Comparison of ENCODE assay signal across 1 fruit fly cellular context in the genomic region with DNA sequence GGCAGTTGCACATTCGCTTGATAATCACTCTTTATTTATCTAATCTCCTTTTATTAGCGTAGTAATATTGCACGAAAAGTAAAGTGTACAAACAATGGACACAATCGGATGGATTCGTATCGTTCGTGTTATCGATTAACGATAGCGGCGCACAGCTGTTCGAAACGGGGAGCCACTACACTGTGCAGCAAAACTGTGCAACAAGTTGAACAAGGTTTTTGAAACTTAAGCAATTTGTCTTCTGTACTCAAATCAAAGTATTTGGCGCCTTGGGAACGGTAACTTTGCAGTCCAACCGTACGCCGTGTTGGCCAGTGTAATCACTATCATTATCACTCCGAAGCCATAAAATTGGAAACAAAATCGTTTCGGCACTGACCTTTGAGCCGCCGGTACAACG.
TF ChIP-seq lines count a peak whose summit lies in the region.

Gene Tsp3A (minus strand): TSS at position 88 of the 400 bp plus-strand sequence.
Gene Seipin (plus strand): TSS at position 149 of the 400 bp plus-strand sequence.

TF ChIP-seq in whole organism, embryonic, 481 proteins besides CTCF, POLR2A, EP300 and RAD21 (continued from another document and continues in another):
- TF ChIP-seq CG15514 (GFP tag; optimal IDR thresholded peaks at IDR 0.05; lab: Kevin White, UChicago) (peak; percentile 87), H2.0 (GFP tag; IDR thresholded peaks at IDR 0.05; lab: Robert Waterston, UW) (peak; percentile 86), CoRest (tag; optimal IDR thresholded peaks at IDR 0.05; lab: Kevin White, UChicago) (peak; percentile 82), Ets65A (GFP tag; lab: Kevin White, UChicago) (peak; percentile 89), CG7839 (tag; optimal IDR thresholded peaks at IDR 0.05; lab: Kevin White, UChicago) (no peak), CG6689 (GFP tag; IDR thresholded peaks at IDR 0.05; lab: Robert Waterston, UW) (peak; percentile 87), fd64A (GFP tag; optimal IDR thresholded peaks at IDR 0.05; lab: Kevin White, UChicago) (peak; percentile 32), Hr39 (optimal IDR thresholded peaks at IDR 0.05; lab: Kevin White, UChicago) (no peak), Lhr (GFP tag; optimal IDR thresholded peaks at IDR 0.05; lab: Kevin White, UChicago) (peak; percentile 37), CG7963 (GFP tag; IDR thresholded peaks at IDR 0.05; lab: Robert Waterston, UW; ENCODE audit: partially characterized antibody) (peak; percentile 43; the same call in 2 of the 3 replicates), CG1233 (GFP tag; optimal IDR thresholded peaks at IDR 0.05; lab: Kevin White, UChicago) (peak; percentile 83), PHDP (tag; optimal IDR thresholded peaks at IDR 0.05; lab: Kevin White, UChicago) (peak; percentile 83), CG11504 (tag; optimal IDR thresholded peaks at IDR 0.05; lab: Kevin White, UChicago) (no peak), CG2202 (tag; optimal IDR thresholded peaks at IDR 0.05; lab: Kevin White, UChicago) (peak; percentile 0), Drgx (GFP tag; IDR thresholded peaks at IDR 0.05; lab: Robert Waterston, UW) (peak; percentile 86), Dad (GFP tag; optimal IDR thresholded peaks at IDR 0.05; lab: Kevin White, UChicago) (peak; percentile 65), stwl (tag; optimal IDR thresholded peaks at IDR 0.05; lab: Kevin White, UChicago) (peak; percentile 28), nau (GFP tag; optimal IDR thresholded peaks at IDR 0.05; lab: Kevin White, UChicago) (no peak), CG4424 (GFP tag; optimal IDR thresholded peaks at IDR 0.05; lab: Kevin White, UChicago) (peak; percentile 81), gt (GFP tag; IDR thresholded peaks at IDR 0.05; lab: Robert Waterston, UW) (peak; percentile 53; the same call in 1 of the 2 replicates), CG9437 (GFP tag; optimal IDR thresholded peaks at IDR 0.05; lab: Kevin White, UChicago) (peak; percentile 52), Fer3 (tag; optimal IDR thresholded peaks at IDR 0.05; lab: Kevin White, UChicago) (peak; percentile 90), CG7372 (GFP tag; IDR thresholded peaks at IDR 0.05; lab: Robert Waterston, UW) (peak; percentile 87), CG31441 (GFP tag; IDR thresholded peaks at IDR 0.05; lab: Robert Waterston, UW) (no peak; the same call in 1 of the 2 replicates), Nf-YA (GFP tag; IDR thresholded peaks at IDR 0.05; lab: Robert Waterston, UW) (peak; percentile 67), btn (GFP tag; optimal IDR thresholded peaks at IDR 0.05; lab: Kevin White, UChicago) (peak; percentile 58), CG13894 (tag; optimal IDR thresholded peaks at IDR 0.05; lab: Kevin White, UChicago) (peak; percentile 81), CG4707 (GFP tag; optimal IDR thresholded peaks at IDR 0.05; lab: Kevin White, UChicago) (peak; percentile 39), CG6683 (GFP tag; optimal IDR thresholded peaks at IDR 0.05; lab: Kevin White, UChicago) (peak; percentile 71), rib (GFP tag; IDR thresholded peaks at IDR 0.05; lab: Robert Waterston, UW) (peak; percentile 86), B-H1 (GFP tag; IDR thresholded peaks at IDR 0.05; lab: Robert Waterston, UW) (peak; percentile 77), dan (GFP tag; IDR thresholded peaks at IDR 0.05; lab: Robert Waterston, UW) (peak; percentile 38; the same call in 1 of the 2 replicates), Taf1 (GFP tag; IDR thresholded peaks at IDR 0.05; lab: Robert Waterston, UW) (peak; percentile 83), CG3847 (GFP tag; IDR thresholded peaks at IDR 0.05; lab: Robert Waterston, UW) (peak; percentile 78), Adf1 (GFP tag; IDR thresholded peaks at IDR 0.05; lab: Robert Waterston, UW) (peak; percentile 68), CG12391 (tag; optimal IDR thresholded peaks at IDR 0.05; lab: Kevin White, UChicago) (peak; percentile 77), CG34376 (GFP tag; optimal IDR thresholded peaks at IDR 0.05; lab: Kevin White, UChicago) (peak; percentile 98), Xbp1 (GFP tag; optimal IDR thresholded peaks at IDR 0.05; lab: Kevin White, UChicago) (peak; percentile 79), pnt (GFP tag; optimal IDR thresholded peaks at IDR 0.05; lab: Kevin White, UChicago) (peak; percentile 57), zen (tag; optimal IDR thresholded peaks at IDR 0.05; lab: Kevin White, UChicago) (peak; percentile 38), Spps (tag; optimal IDR thresholded peaks at IDR 0.05; lab: Kevin White, UChicago) (no peak), CG7786 (GFP tag; optimal IDR thresholded peaks at IDR 0.05; lab: Kevin White, UChicago) (peak; percentile 85), stc (GFP tag; IDR thresholded peaks at IDR 0.05; lab: Robert Waterston, UW) (peak; percentile 93), CG31365 (tag; optimal IDR thresholded peaks at IDR 0.05; lab: Kevin White, UChicago) (peak; percentile 80), CG17802 (tag; optimal IDR thresholded peaks at IDR 0.05; lab: Kevin White, UChicago) (peak; percentile 54), sima (GFP tag; optimal IDR thresholded peaks at IDR 0.05; lab: Kevin White, UChicago) (no peak), Vsx1 (GFP tag; optimal IDR thresholded peaks at IDR 0.05; lab: Kevin White, UChicago) (no peak), CG12155 (GFP tag; optimal IDR thresholded peaks at IDR 0.05; lab: Kevin White, UChicago) (peak; percentile 74), GATAe (GFP tag; conservative IDR thresholded peaks at IDR 0.05; lab: Robert Waterston, UW) (peak; percentile 80), Ets97D (GFP tag; optimal IDR thresholded peaks at IDR 0.05; lab: Kevin White, UChicago) (peak; percentile 58), CG5180 (GFP tag; optimal IDR thresholded peaks at IDR 0.05; lab: Kevin White, UChicago) (no peak), cad (GFP tag; optimal IDR thresholded peaks at IDR 0.05; lab: Kevin White, UChicago) (no peak), CG10321 (GFP tag; IDR thresholded peaks at IDR 0.05; lab: Robert Waterston, UW) (peak; percentile 62; the same call in 1 of the 2 replicates), aop (GFP tag; IDR thresholded peaks at IDR 0.05; lab: Robert Waterston, UW) (no peak; the same call in 1 of the 2 replicates), CG1832 (GFP tag; optimal IDR thresholded peaks at IDR 0.05; lab: Kevin White, UChicago) (no peak), tap (tag; optimal IDR thresholded peaks at IDR 0.05; lab: Kevin White, UChicago) (no peak), CG17568 (GFP tag; optimal IDR thresholded peaks at IDR 0.05; lab: Kevin White, UChicago) (no peak), Dbx (GFP tag; IDR thresholded peaks at IDR 0.05; lab: Robert Waterston, UW) (peak; percentile 86), Tbp (GFP tag; optimal IDR thresholded peaks at IDR 0.05; lab: Kevin White, UChicago) (no peak), Bdp1 (GFP tag; optimal IDR thresholded peaks at IDR 0.05; lab: Kevin White, UChicago) (peak; percentile 47), schlank (tag; optimal IDR thresholded peaks at IDR 0.05; lab: Kevin White, UChicago) (peak; percentile 87), ro (GFP tag; IDR thresholded peaks at IDR 0.05; lab: Robert Waterston, UW) (peak; percentile 6; the same call in 1 of the 2 replicates), CG30403 (GFP tag; optimal IDR thresholded peaks at IDR 0.05; lab: Kevin White, UChicago) (peak; percentile 79), CG14667 (GFP tag; IDR thresholded peaks at IDR 0.05; lab: Robert Waterston, UW) (peak; percentile 76), Asciz (GFP tag; optimal IDR thresholded peaks at IDR 0.05; lab: Kevin White, UChicago) (no peak), CG6654 (GFP tag; optimal IDR thresholded peaks at IDR 0.05; lab: Kevin White, UChicago) (peak; percentile 42), crp (GFP tag; optimal IDR thresholded peaks at IDR 0.05; lab: Kevin White, UChicago) (peak; percentile 38 to 87), pb (GFP tag; optimal IDR thresholded peaks at IDR 0.05; lab: Kevin White, UChicago) (peak; percentile 80), CG10366 (GFP tag; IDR thresholded peaks at IDR 0.05; lab: Robert Waterston, UW) (peak; percentile 86), nom (GFP tag; optimal IDR thresholded peaks at IDR 0.05; lab: Kevin White, UChicago) (peak; percentile 94), twi (tag; optimal IDR thresholded peaks at IDR 0.05; lab: Kevin White, UChicago) (peak; percentile 37), CG16863 (GFP tag; optimal IDR thresholded peaks at IDR 0.05; lab: Kevin White, UChicago) (peak; percentile 66), ase (GFP tag; IDR thresholded peaks at IDR 0.05; lab: Robert Waterston, UW) (peak; percentile 88), CG13775 (GFP tag; optimal IDR thresholded peaks at IDR 0.05; lab: Kevin White, UChicago) (peak; percentile 72), CG12942 (GFP tag; optimal IDR thresholded peaks at IDR 0.05; lab: Kevin White, UChicago) (peak; percentile 73), odd (GFP tag; optimal IDR thresholded peaks at IDR 0.05; lab: Kevin White, UChicago) (no peak), gfzf (GFP tag; optimal IDR thresholded peaks at IDR 0.05; lab: Kevin White, UChicago) (peak; percentile 27), CG1602 (GFP tag; optimal IDR thresholded peaks at IDR 0.05; lab: Kevin White, UChicago) (peak; percentile 65), CG10431 (GFP tag; optimal IDR thresholded peaks at IDR 0.05; lab: Kevin White, UChicago) (peak; percentile 5), ken (GFP tag; IDR thresholded peaks at IDR 0.05; lab: Robert Waterston, UW) (peak; percentile 82; the same call in 2 of the 3 replicates), CG8290 (GFP tag; optimal IDR thresholded peaks at IDR 0.05; lab: Kevin White, UChicago) (peak; percentile 35), CG8290 (tag; optimal IDR thresholded peaks at IDR 0.05; lab: Kevin White, UChicago) (peak in 1 of 2 experiments; percentile 98), Blimp-1 (GFP tag; optimal IDR thresholded peaks at IDR 0.05; lab: Kevin White, UChicago) (peak; percentile 65), Rx (GFP tag; IDR thresholded peaks at IDR 0.05; lab: Robert Waterston, UW) (peak; percentile 88), Mad (GFP tag; optimal IDR thresholded peaks at IDR 0.05; lab: Kevin White, UChicago) (peak; percentile 78), CG11085 (GFP tag; IDR thresholded peaks at IDR 0.05; lab: Robert Waterston, UW) (peak; percentile 62; the same call in 1 of the 2 replicates), CG12236 (GFP tag; optimal IDR thresholded peaks at IDR 0.05; lab: Kevin White, UChicago) (peak; percentile 12), sens (GFP tag; lab: Kevin White, UChicago) (peak; percentile 89), CG30020 (tag; optimal IDR thresholded peaks at IDR 0.05; lab: Kevin White, UChicago) (peak; percentile 37), so (GFP tag; IDR thresholded peaks at IDR 0.05; lab: Robert Waterston, UW) (peak; percentile 75), dati (GFP tag; IDR thresholded peaks at IDR 0.05; lab: Robert Waterston, UW) (peak; percentile 79), CG13287 (GFP tag; IDR thresholded peaks at IDR 0.05; lab: Robert Waterston, UW; ENCODE audit: partially characterized antibody) (peak; percentile 70), CG7928 (GFP tag; optimal IDR thresholded peaks at IDR 0.05; lab: Kevin White, UChicago) (peak; percentile 55), Dp (GFP tag; optimal IDR thresholded peaks at IDR 0.05; lab: Kevin White, UChicago) (peak; percentile 28), CG15601 (tag; optimal IDR thresholded peaks at IDR 0.05; lab: Kevin White, UChicago) (no peak), MBD-R2 (GFP tag; IDR thresholded peaks at IDR 0.05; lab: Robert Waterston, UW) (peak; percentile 94), CG4730 (GFP tag; IDR thresholded peaks at IDR 0.05; lab: Robert Waterston, UW) (peak; percentile 77), kni (GFP tag; optimal IDR thresholded peaks at IDR 0.05; lab: Kevin White, UChicago) (peak; percentile 20), CG13624 (GFP tag; optimal IDR thresholded peaks at IDR 0.05; lab: Kevin White, UChicago) (peak; percentile 90), pan (optimal IDR thresholded peaks at IDR 0.05; lab: Kevin White, UChicago) (no peak), pan (GFP tag; optimal IDR thresholded peaks at IDR 0.05 in 1 of 2, IDR thresholded peaks at IDR 0.05 in 1 of 2) (peak in 1 of 2 experiments; percentile 92), CG9932 (GFP tag; IDR thresholded peaks at IDR 0.05; lab: Robert Waterston, UW) (peak; percentile 81), CG13123 (GFP tag; optimal IDR thresholded peaks at IDR 0.05; lab: Kevin White, UChicago) (peak; percentile 33), CG9727 (GFP tag; optimal IDR thresholded peaks at IDR 0.05; lab: Kevin White, UChicago) (peak; percentile 80), toy (GFP tag; IDR thresholded peaks at IDR 0.05; lab: Robert Waterston, UW) (peak; percentile 64; the same call in 1 of the 2 replicates), CG17912 (GFP tag; optimal IDR thresholded peaks at IDR 0.05; lab: Kevin White, UChicago) (no peak), bbx (GFP tag; IDR thresholded peaks at IDR 0.05; lab: Robert Waterston, UW; ENCODE audit: partially characterized antibody) (peak; percentile 70), CG6854 (GFP tag; optimal IDR thresholded peaks at IDR 0.05; lab: Kevin White, UChicago) (peak; percentile 86), CG33213 (GFP tag; optimal IDR thresholded peaks at IDR 0.05; lab: Kevin White, UChicago) (peak; percentile 79), MESR4 (GFP tag; optimal IDR thresholded peaks at IDR 0.05; lab: Kevin White, UChicago) (peak; percentile 51), CrebB (tag; optimal IDR thresholded peaks at IDR 0.05; lab: Kevin White, UChicago) (peak; percentile 80), ems (GFP tag; optimal IDR thresholded peaks at IDR 0.05; lab: Kevin White, UChicago) (peak; percentile 76), Awh (GFP tag; IDR thresholded peaks at IDR 0.05; lab: Robert Waterston, UW) (peak; percentile 87), Atf6 (GFP tag; IDR thresholded peaks at IDR 0.05; lab: Robert Waterston, UW) (peak; percentile 89), CG15479 (GFP tag; optimal IDR thresholded peaks at IDR 0.05; lab: Kevin White, UChicago) (peak; percentile 18), CG12744 (GFP tag; optimal IDR thresholded peaks at IDR 0.05; lab: Kevin White, UChicago) (peak; percentile 72), NC2α (GFP tag; optimal IDR thresholded peaks at IDR 0.05; lab: Kevin White, UChicago) (no peak), CG7745 (tag; optimal IDR thresholded peaks at IDR 0.05; lab: Kevin White, UChicago) (no peak), CG1529 (GFP tag; optimal IDR thresholded peaks at IDR 0.05; lab: Kevin White, UChicago) (peak; percentile 48), pita (GFP tag; optimal IDR thresholded peaks at IDR 0.05; lab: Kevin White, UChicago) (no peak), sqz (GFP tag; optimal IDR thresholded peaks at IDR 0.05; lab: Kevin White, UChicago) (no peak), CG2889 (GFP tag; IDR thresholded peaks at IDR 0.05; lab: Robert Waterston, UW) (peak; percentile 96), CG11247 (GFP tag; IDR thresholded peaks at IDR 0.05; lab: Robert Waterston, UW) (peak; percentile 80), CG16779 (GFP tag; IDR thresholded peaks at IDR 0.05; lab: Robert Waterston, UW) (peak; percentile 92), Doc2 (GFP tag; IDR thresholded peaks at IDR 0.05; lab: Robert Waterston, UW) (no peak), usp (GFP tag; optimal IDR thresholded peaks at IDR 0.05; lab: Kevin White, UChicago) (no peak)
